Worm (Caenorhabditis elegans): Measurements from ENCODE around the gene str-68.

The str-68 gene

ce11 chrV:3107450-3107849 lies at the start of gene str-68:
Gene str-68 (minus strand): TSS chrV:3107550.
- TF ChIP-seq W03F9.2 (tag; optimal IDR thresholded peaks at IDR 0.05) (no peak), dao-5 (tag; optimal IDR thresholded peaks at IDR 0.05) (no peak), him-1 (tag; optimal IDR thresholded peaks at IDR 0.05) (no peak)

DNA sequence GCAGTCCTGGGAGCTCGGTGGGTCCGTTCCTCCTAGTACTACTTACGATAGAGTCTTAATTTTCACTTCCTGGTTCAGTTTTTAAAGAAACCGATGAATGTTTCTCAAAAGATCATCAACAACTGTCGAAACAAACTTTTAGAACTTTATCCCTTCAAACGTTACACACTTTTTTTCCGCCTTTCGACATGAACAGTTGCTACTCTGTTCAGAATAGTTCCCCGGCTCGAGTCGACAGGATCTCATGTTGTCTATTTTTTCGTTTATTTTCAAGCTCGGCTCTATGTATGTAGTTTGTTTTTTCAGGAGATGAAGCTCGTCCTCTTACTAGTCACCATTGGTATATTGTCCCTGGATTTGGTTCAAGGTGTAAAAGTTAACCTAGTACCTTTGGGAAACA lies 49.4 kb upstream of the str-68 start, which contains the start of gene exh-1:
TSS of gene exh-1 (plus strand) at position 301 of the 400 bp plus-strand sequence.
- TF ChIP-seq dao-5 (tag; optimal IDR thresholded peaks at IDR 0.05) (no peak), W03F9.2 (tag; optimal IDR thresholded peaks at IDR 0.05) (no peak), him-1 (tag; optimal IDR thresholded peaks at IDR 0.05) (no peak)

DNA sequence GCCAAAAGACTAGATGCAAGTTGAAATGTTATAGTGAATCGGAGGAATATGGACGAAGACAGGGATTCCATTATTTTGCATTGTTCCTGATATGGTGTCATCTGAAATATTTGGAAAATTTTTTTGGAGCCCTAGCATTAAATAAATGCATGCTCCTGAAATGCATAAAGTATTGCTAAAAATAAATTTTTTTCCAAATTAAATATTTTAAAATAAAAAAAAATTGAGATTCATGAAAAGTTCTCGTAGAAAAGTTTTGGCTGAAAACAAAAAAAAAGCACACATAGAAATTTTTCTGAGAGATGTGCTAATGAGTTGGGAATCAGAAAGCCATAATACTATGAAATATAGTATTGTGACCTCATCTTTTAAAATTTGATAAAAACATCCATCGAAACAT lies 47.7 kb upstream of the str-68 start, which contains the start of gene srab-7:
TSS of gene srab-7 (minus strand) at position 101 of the 400 bp plus-strand sequence.
- TF ChIP-seq W03F9.2 (tag; optimal IDR thresholded peaks at IDR 0.05) (no peak), him-1 (tag; optimal IDR thresholded peaks at IDR 0.05) (no peak), dao-5 (tag; optimal IDR thresholded peaks at IDR 0.05) (no peak)

- TF ChIP-seq dao-5 (tag; optimal IDR thresholded peaks at IDR 0.05) = no peak
- no peak for TF ChIP-seq him-1 (tag; optimal IDR thresholded peaks at IDR 0.05)
- no peak for TF ChIP-seq W03F9.2 (tag; optimal IDR thresholded peaks at IDR 0.05)
These were observed 44.5 kb upstream of the str-68 start, which contains the start of gene srab-6 for ce11 chrV:3151862-3152261. Gene srab-6 (minus strand): TSS chrV:3151962.

DNA sequence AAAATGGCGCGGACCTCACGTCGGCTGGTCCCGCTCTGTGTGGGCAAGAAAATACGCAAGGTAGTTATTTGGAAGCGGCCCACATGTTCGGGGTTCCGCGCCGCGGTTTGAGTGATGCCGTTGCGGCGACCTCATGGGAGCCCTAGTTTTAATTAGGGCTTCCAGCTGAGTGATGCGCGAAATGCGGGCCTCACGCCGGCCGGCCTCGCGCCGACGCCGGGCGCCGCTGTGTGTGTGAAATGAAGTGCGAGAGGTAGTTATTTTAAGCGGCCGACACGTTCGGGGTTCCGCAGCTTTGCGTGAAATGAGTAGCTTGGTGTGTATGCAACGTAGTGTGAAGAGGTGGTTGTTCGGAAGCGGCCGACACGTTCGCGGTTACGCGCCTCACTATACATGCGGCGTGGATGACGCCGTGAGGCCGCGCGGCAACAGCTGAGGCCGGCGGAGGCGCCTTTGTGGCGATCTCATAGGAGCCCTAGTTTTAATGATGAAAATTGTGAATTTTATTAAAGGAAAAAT lies 42.6 kb upstream of the str-68 start:
- no peak for TF ChIP-seq dao-5 (tag; optimal IDR thresholded peaks at IDR 0.05)
- TF ChIP-seq him-1 (tag; optimal IDR thresholded peaks at IDR 0.05) = no peak
- no peak for TF ChIP-seq W03F9.2 (tag; optimal IDR thresholded peaks at IDR 0.05)

ce11 chrV:3146932-3147331 lies 39.6 kb upstream of the str-68 start, which contains the start of gene srab-11:
Gene srab-11 (minus strand): TSS chrV:3147032.
- no peak for TF ChIP-seq dao-5 (tag; optimal IDR thresholded peaks at IDR 0.05)
- no peak for TF ChIP-seq W03F9.2 (tag; optimal IDR thresholded peaks at IDR 0.05)
- no peak for TF ChIP-seq him-1 (tag; optimal IDR thresholded peaks at IDR 0.05)

DNA sequence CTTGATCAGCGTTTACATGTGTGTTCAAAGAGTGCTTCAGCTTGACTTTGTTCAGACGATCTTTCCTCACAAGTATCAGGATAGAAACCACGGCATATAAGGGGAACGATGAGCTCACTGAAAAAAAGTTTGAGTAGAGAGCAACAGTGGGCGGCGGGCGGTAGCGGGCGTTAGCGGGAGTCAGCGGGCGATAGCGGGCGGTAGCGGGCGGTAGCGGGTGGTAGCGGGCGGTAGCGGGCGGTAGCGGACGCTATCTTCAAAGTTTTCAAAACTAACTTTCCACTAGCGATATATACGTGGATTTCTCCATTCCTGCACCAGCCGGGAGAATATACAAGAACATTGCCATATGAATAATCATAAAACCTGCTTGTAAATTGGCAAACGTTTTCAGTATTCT lies 37.9 kb upstream of the str-68 start:
- TF ChIP-seq dao-5 (tag; optimal IDR thresholded peaks at IDR 0.05) = no peak
- no peak for TF ChIP-seq W03F9.2 (tag; optimal IDR thresholded peaks at IDR 0.05)
- no peak for TF ChIP-seq him-1 (tag; optimal IDR thresholded peaks at IDR 0.05)

DNA sequence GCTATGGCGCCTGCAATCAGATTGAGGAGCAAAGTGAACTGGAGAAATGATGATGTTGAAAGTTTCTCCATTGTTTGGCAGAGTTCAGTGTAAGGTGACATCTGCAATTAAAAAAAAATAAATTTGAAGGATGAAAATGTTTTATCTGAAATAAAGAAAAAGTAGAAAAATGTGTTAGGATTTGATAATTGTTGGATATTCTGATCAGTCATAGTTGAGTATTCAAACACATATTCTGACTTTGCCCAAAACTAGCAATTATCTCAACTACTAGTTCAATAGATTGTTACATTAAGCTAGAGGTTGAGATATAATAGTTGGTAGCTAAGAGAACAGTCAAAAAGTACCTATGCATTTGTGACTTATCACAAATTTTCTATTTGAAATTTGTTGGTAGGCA lies 37.1 kb upstream of the str-68 start, which contains the start of gene srab-10:
TSS of gene srab-10 (minus strand) at position 101 of the 400 bp plus-strand sequence.
- no peak for TF ChIP-seq W03F9.2 (tag; optimal IDR thresholded peaks at IDR 0.05)
- TF ChIP-seq dao-5 (tag; optimal IDR thresholded peaks at IDR 0.05) = no peak
- TF ChIP-seq him-1 (tag; optimal IDR thresholded peaks at IDR 0.05) = no peak

- no peak for TF ChIP-seq dao-5 (tag; optimal IDR thresholded peaks at IDR 0.05)
- TF ChIP-seq him-1 (tag; optimal IDR thresholded peaks at IDR 0.05) = no peak
- TF ChIP-seq W03F9.2 (tag; optimal IDR thresholded peaks at IDR 0.05) = no peak
These were observed 33.8 kb upstream of the str-68 start, which contains the start of gene srab-9 for ce11 chrV:3141190-3141589. Gene srab-9 (minus strand): TSS chrV:3141290.

DNA sequence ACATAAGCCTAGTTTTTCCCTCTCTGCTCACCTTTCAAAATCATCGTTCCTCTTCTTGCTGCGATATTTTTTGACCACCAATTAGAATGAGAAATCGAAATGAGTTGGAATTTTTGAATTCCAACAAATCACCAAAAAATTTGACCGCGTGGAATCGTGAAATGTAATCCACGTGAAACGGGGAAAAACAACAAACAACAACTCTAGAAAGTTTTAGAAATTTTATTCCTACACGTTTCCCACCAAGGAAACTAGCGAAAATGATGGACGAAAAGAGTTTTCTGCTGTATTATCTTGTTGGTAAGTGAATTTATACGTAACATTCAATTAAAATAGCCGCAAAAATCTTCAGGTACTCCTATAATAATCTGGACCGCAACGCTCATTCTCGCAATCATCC lies 31.1 kb upstream of the str-68 start, which contains the start of the genes irld-3 and F02C9.1:
TSS of gene irld-3 (minus strand) at position 101 of the 400 bp plus-strand sequence.
TSS of gene F02C9.1 (plus strand) at position 216 of the 400 bp plus-strand sequence.
- no peak for TF ChIP-seq him-1 (tag; optimal IDR thresholded peaks at IDR 0.05)
- TF ChIP-seq W03F9.2 (tag; optimal IDR thresholded peaks at IDR 0.05) = no peak
- no peak for TF ChIP-seq dao-5 (tag; optimal IDR thresholded peaks at IDR 0.05)

DNA sequence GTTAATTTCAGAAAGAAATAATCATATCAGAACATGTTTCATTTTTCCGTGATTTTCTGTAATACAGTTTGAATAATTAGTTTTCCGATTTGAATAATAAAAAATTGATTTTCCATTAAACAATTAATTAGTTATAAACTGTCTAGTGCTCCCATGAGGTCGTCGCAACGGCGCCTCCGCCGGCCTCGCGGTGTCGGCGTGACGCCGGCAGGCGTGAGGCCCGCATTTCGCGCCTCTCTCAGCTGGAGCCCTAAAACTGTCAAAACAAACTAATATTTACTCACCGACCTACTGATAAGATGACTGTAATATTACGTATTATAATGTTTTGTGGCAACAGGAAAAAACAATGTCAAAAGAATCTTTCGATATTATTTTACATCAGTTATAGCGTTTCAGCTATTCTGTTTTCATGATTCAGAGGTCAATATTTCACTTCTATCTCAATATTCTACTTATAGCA lies 26.0 kb upstream of the str-68 start, which contains the start of gene F02C9.2:
TSS of gene F02C9.2 (plus strand) at position 413 of the 463 bp plus-strand sequence.
- TF ChIP-seq W03F9.2 (tag; optimal IDR thresholded peaks at IDR 0.05) (no peak), dao-5 (tag; optimal IDR thresholded peaks at IDR 0.05) (no peak), him-1 (tag; optimal IDR thresholded peaks at IDR 0.05) (no peak)

ce11 chrV:3132116-3132515 lies 24.8 kb upstream of the str-68 start:
- no peak for TF ChIP-seq him-1 (tag; optimal IDR thresholded peaks at IDR 0.05)
- no peak for TF ChIP-seq W03F9.2 (tag; optimal IDR thresholded peaks at IDR 0.05)
- TF ChIP-seq dao-5 (tag; optimal IDR thresholded peaks at IDR 0.05) = no peak

- TF ChIP-seq W03F9.2 (tag; optimal IDR thresholded peaks at IDR 0.05) (no peak), dao-5 (tag; optimal IDR thresholded peaks at IDR 0.05) (no peak), him-1 (tag; optimal IDR thresholded peaks at IDR 0.05) (no peak)
These were observed 21.5 kb upstream of the str-68 start, which contains the start of gene tat-6 for ce11 chrV:3128803-3129202. Gene tat-6 (plus strand): TSS chrV:3129103.

- no peak for TF ChIP-seq him-1 (tag; optimal IDR thresholded peaks at IDR 0.05)
- no peak for TF ChIP-seq W03F9.2 (tag; optimal IDR thresholded peaks at IDR 0.05)
- TF ChIP-seq dao-5 (tag; optimal IDR thresholded peaks at IDR 0.05) = no peak
These were observed 20.3 kb upstream of the str-68 start, which contains the start of gene Y73C8C.10 for ce11 chrV:3127670-3128069. Gene Y73C8C.10 (minus strand): TSS chrV:3127770.

Data from whole organism, L4/young adult.